Fruit fly (Drosophila melanogaster) whole organism, embryonic: ENCODE results near the gene meigo.

Experiments
- Abd-B ChIP-seq: fragments of 200-800 bp; sonication (Bioruptor generic); optimal IDR thresholded peaks from 2 replicates; lab custom pipeline; 2018; ENCODE audit warnings: missing biosample characterization, mild to moderate bottlenecking, missing genetic modification characterization, moderate library complexity
- Antp ChIP-seq: fragments of 200-800 bp; sonication (Bioruptor generic); optimal IDR thresholded peaks from 3 replicates; lab custom pipeline; 2016; ENCODE audit warnings: missing biosample characterization, missing genetic modification characterization
- Bgb ChIP-seq: fragments of 200-800 bp; sonication (Bioruptor generic); IDR thresholded peaks from 2 replicates; pipeline ENCODE4 v1.3.6; 2022; ENCODE audit warnings: missing biosample characterization, missing genetic modification characterization; ENCODE audit not compliant: partially characterized antibody
- CG1024 ChIP-seq: fragments of 200-800 bp; sonication (Bioruptor generic); IDR thresholded peaks from 2 replicates; pipeline ENCODE4 v1.3.6; 2022; ENCODE audit warnings: missing biosample characterization, missing genetic modification characterization
- CG10366 ChIP-seq: fragments of 200-800 bp; sonication (Bioruptor generic); IDR thresholded peaks from 2 replicates; pipeline ENCODE4 v1.3.6; 2022; ENCODE audit warnings: missing biosample characterization, missing genetic modification characterization
- CG11695 ChIP-seq: fragments of 200-800 bp; sonication (Bioruptor generic); IDR thresholded peaks from 3 replicates; pipeline ENCODE4 v1.3.6; 2022; ENCODE audit warnings: missing biosample characterization, missing genetic modification characterization
- CG11696 ChIP-seq: fragments of 200-800 bp; sonication (Bioruptor generic); IDR thresholded peaks from 2 replicates; pipeline ENCODE4 v1.3.6; 2022; ENCODE audit warnings: missing biosample characterization, missing genetic modification characterization
- CG12299 ChIP-seq: fragments of 200-800 bp; sonication (Bioruptor generic); optimal IDR thresholded peaks from 2 replicates; lab custom pipeline; 2018; ENCODE audit warnings: missing biosample characterization, mild to moderate bottlenecking, missing genetic modification characterization
- CG14050 ChIP-seq: fragments of 200-800 bp; sonication (Bioruptor generic); IDR thresholded peaks from 3 replicates; pipeline ENCODE4 v1.3.6; 2022; ENCODE audit warnings: missing biosample characterization, missing genetic modification characterization
- CG14441 ChIP-seq: fragments of 200-800 bp; sonication (Bioruptor generic); IDR thresholded peaks from 2 replicates; pipeline ENCODE4 v1.3.6; 2022; ENCODE audit warnings: missing biosample characterization, missing genetic modification characterization
- CG17186 ChIP-seq: fragments of 200-800 bp; sonication (Bioruptor generic); optimal IDR thresholded peaks from 3 replicates; lab custom pipeline; 2017; ENCODE audit warnings: missing biosample characterization, missing genetic modification reagents, missing genetic modification characterization
- CG17359 ChIP-seq: fragments of 200-800 bp; sonication (Bioruptor generic); optimal IDR thresholded peaks from 3 replicates; lab custom pipeline; 2018; ENCODE audit warnings: missing biosample characterization, mild to moderate bottlenecking, missing genetic modification characterization, moderate library complexity
- CG2129 ChIP-seq: fragments of 200-800 bp; sonication (Bioruptor generic); IDR thresholded peaks from 2 replicates; pipeline ENCODE4 v1.3.6; 2022; ENCODE audit warnings: missing biosample characterization, missing genetic modification characterization; ENCODE audit not compliant: partially characterized antibody
- CG2202 ChIP-seq: fragments of 200-800 bp; sonication (Bioruptor generic); optimal IDR thresholded peaks from 2 replicates; lab custom pipeline; 2018; ENCODE audit warnings: missing biosample characterization, mild to moderate bottlenecking, missing genetic modification characterization
- CG3065 ChIP-seq: fragments of 200-800 bp; sonication (Bioruptor generic); optimal IDR thresholded peaks from 2 replicates; lab custom pipeline; 2016; ENCODE audit warnings: missing biosample characterization, missing genetic modification characterization
- CG31388 ChIP-seq: fragments of 200-800 bp; sonication (Bioruptor generic); optimal IDR thresholded peaks from 2 replicates; lab custom pipeline; 2016; ENCODE audit warnings: missing biosample characterization, missing genetic modification characterization
- CG3163 ChIP-seq: fragments of 200-800 bp; sonication (Bioruptor generic); optimal IDR thresholded peaks from 3 replicates; lab custom pipeline; 2016; ENCODE audit warnings: missing biosample characterization, missing genetic modification characterization
- CG33557 ChIP-seq: fragments of 200-800 bp; sonication (Bioruptor generic); optimal IDR thresholded peaks from 2 replicates; lab custom pipeline; 2019; ENCODE audit warnings: missing biosample characterization, mild to moderate bottlenecking, missing genetic modification characterization, moderate library complexity
- CG3838 ChIP-seq: fragments of 200-800 bp; sonication (Bioruptor generic); optimal IDR thresholded peaks from 3 replicates; lab custom pipeline; 2016; ENCODE audit warnings: missing biosample characterization, missing genetic modification characterization
- CG4424 ChIP-seq: fragments of 200-800 bp; sonication (Bioruptor generic); optimal IDR thresholded peaks from 3 replicates; lab custom pipeline; 2016; ENCODE audit warnings: missing biosample characterization, missing genetic modification characterization
- CG6854 ChIP-seq: fragments of 200-800 bp; sonication (Bioruptor generic); optimal IDR thresholded peaks from 3 replicates; lab custom pipeline; 2017; ENCODE audit warnings: missing biosample characterization, mild to moderate bottlenecking, missing genetic modification characterization
- CG7839 ChIP-seq: fragments of 200-800 bp; sonication (Bioruptor generic); optimal IDR thresholded peaks from 3 replicates; lab custom pipeline; 2018; ENCODE audit warnings: missing biosample characterization, mild to moderate bottlenecking, missing genetic modification characterization, moderate library complexity
- CG8290 ChIP-seq, 3 experiments: fragments of 200-800 bp; sonication (Bioruptor generic); optimal IDR thresholded peaks; 2 replicates each; lab custom pipeline; 2016 to 2019; ENCODE audit warnings: missing biosample characterization in 3 of 3, missing genetic modification characterization in 3 of 3, mild to moderate bottlenecking in 2 of 3, moderate library complexity in 1 of 3
- CG8359 ChIP-seq: fragments of 200-800 bp; sonication (Bioruptor generic); optimal IDR thresholded peaks from 2 replicates; lab custom pipeline; 2017; ENCODE audit warnings: missing biosample characterization, mild to moderate bottlenecking, missing genetic modification characterization, borderline replicate concordance
- CG8765 ChIP-seq: fragments of 200-800 bp; sonication (Bioruptor generic); IDR thresholded peaks from 2 replicates; pipeline ENCODE4 v1.3.6; 2022; ENCODE audit warnings: missing biosample characterization, missing genetic modification characterization
- CG9437 ChIP-seq: fragments of 200-800 bp; sonication (Bioruptor generic); optimal IDR thresholded peaks from 2 replicates; lab custom pipeline; 2018; ENCODE audit warnings: missing biosample characterization, mild to moderate bottlenecking, missing genetic modification characterization
- CG9932 ChIP-seq: fragments of 200-800 bp; sonication (Bioruptor generic); IDR thresholded peaks from 2 replicates; pipeline ENCODE4 v1.3.6; 2022; ENCODE audit warnings: missing biosample characterization, missing genetic modification characterization
- Dfd ChIP-seq, 2 experiments: fragments of >200 bp; optimal IDR thresholded peaks; 2 replicates each; lab custom pipeline; 2017; ENCODE audit warnings: missing biosample characterization in 2 of 2, missing genetic modification characterization in 2 of 2
- Doc3 ChIP-seq: fragments of 200-800 bp; sonication (Bioruptor generic); IDR thresholded peaks from 3 replicates; pipeline ENCODE4 v1.3.6; 2022; ENCODE audit warnings: missing biosample characterization, missing genetic modification characterization; ENCODE audit not compliant: partially characterized antibody
- Dp ChIP-seq: fragments of 200-800 bp; sonication (Bioruptor generic); optimal IDR thresholded peaks from 2 replicates; lab custom pipeline; 2018; ENCODE audit warnings: missing biosample characterization, mild to moderate bottlenecking, missing genetic modification characterization, moderate library complexity
- Ets97D ChIP-seq: fragments of 200-800 bp; sonication (Bioruptor generic); optimal IDR thresholded peaks from 3 replicates; lab custom pipeline; 2016; ENCODE audit warnings: missing biosample characterization, missing genetic modification characterization
- Gug ChIP-seq: fragments of 200-800 bp; sonication (Bioruptor generic); IDR thresholded peaks from 4 replicates; pipeline ENCODE4 v1.3.6; 2022; ENCODE audit warnings: missing biosample characterization, missing genetic modification characterization
- Hmx ChIP-seq: fragments of 200-800 bp; sonication (Bioruptor generic); optimal IDR thresholded peaks from 2 replicates; lab custom pipeline; 2016; ENCODE audit warnings: missing biosample characterization, missing genetic modification characterization
- Mrtf ChIP-seq: fragments of 200-800 bp; sonication (Bioruptor generic); IDR thresholded peaks from 3 replicates; pipeline ENCODE4 v1.3.6; 2022; ENCODE audit warnings: missing biosample characterization, missing genetic modification characterization
- NC2β ChIP-seq: fragments of 200-800 bp; sonication (Bioruptor generic); optimal IDR thresholded peaks from 2 replicates; lab custom pipeline; 2016; ENCODE audit warnings: missing biosample characterization, missing genetic modification characterization
- NFAT ChIP-seq: fragments of 200-800 bp; sonication (Bioruptor generic); IDR thresholded peaks from 2 replicates; pipeline ENCODE4 v1.3.6; 2022; ENCODE audit warnings: missing biosample characterization, missing genetic modification characterization
- Rx ChIP-seq: fragments of 200-800 bp; sonication (Bioruptor generic); IDR thresholded peaks from 2 replicates; pipeline ENCODE4 v1.3.6; 2022; ENCODE audit warnings: missing biosample characterization, missing genetic modification characterization
- Sin3A ChIP-seq: fragments of >200 bp; optimal IDR thresholded peaks from 2 replicates; lab custom pipeline; 2018
- Xrp1 ChIP-seq: fragments of 200-800 bp; sonication (Bioruptor generic); IDR thresholded peaks from 2 replicates; pipeline ENCODE4 v1.3.6; 2022; ENCODE audit warnings: missing biosample characterization, missing genetic modification characterization
- YL-1 ChIP-seq: fragments of 200-800 bp; sonication (Bioruptor generic); optimal IDR thresholded peaks from 3 replicates; lab custom pipeline; 2017; ENCODE audit warnings: missing biosample characterization, mild to moderate bottlenecking, missing genetic modification characterization
- al ChIP-seq: fragments of 200-800 bp; sonication (Bioruptor generic); IDR thresholded peaks from 2 replicates; pipeline ENCODE4 v1.3.6; 2022; ENCODE audit warnings: missing biosample characterization, missing genetic modification characterization
- crc ChIP-seq: fragments of 200-800 bp; sonication (Bioruptor generic); optimal IDR thresholded peaks from 2 replicates; lab custom pipeline; 2016; ENCODE audit warnings: missing biosample characterization, missing genetic modification characterization
- fru ChIP-seq: fragments of >200 bp; optimal IDR thresholded peaks from 2 replicates; lab custom pipeline; 2017
- fu2 ChIP-seq: fragments of 200-800 bp; sonication (Bioruptor generic); optimal IDR thresholded peaks from 2 replicates; lab custom pipeline; 2016; ENCODE audit warnings: missing biosample characterization, missing genetic modification characterization
- luna ChIP-seq: fragments of 200-800 bp; sonication (Bioruptor generic); optimal IDR thresholded peaks from 2 replicates; lab custom pipeline; 2016; ENCODE audit warnings: missing biosample characterization, missing genetic modification characterization
- phol ChIP-seq: fragments of 200-800 bp; sonication (Bioruptor generic); optimal IDR thresholded peaks from 3 replicates; lab custom pipeline; 2018; ENCODE audit warnings: missing biosample characterization, mild to moderate bottlenecking, missing genetic modification characterization, moderate library complexity
- sc ChIP-seq, 3 experiments: fragments of >200 bp in 2 of 3; fragments of 200-800 bp in 1 of 3; sonication (Bioruptor generic) in 1 of 3; optimal IDR thresholded peaks; 2 replicates in 2 of 3; 3 replicates in 1 of 3; lab custom pipeline; 2017; ENCODE audit warnings: mild to moderate bottlenecking in 1 of 3, missing biosample characterization in 1 of 3, missing genetic modification characterization in 1 of 3, missing genetic modification reagents in 1 of 3
- trem ChIP-seq: fragments of 200-800 bp; optimal IDR thresholded peaks from 3 replicates; lab custom pipeline; 2019; ENCODE audit warnings: missing biosample characterization, mild to moderate bottlenecking, missing genetic modification characterization, moderate library complexity
- wek ChIP-seq: fragments of 200-800 bp; sonication (Bioruptor generic); optimal IDR thresholded peaks from 3 replicates; lab custom pipeline; 2018; ENCODE audit warnings: missing biosample characterization, mild to moderate bottlenecking, missing genetic modification characterization, moderate library complexity

The meigo gene

dm6 chr3R:21112742-21113465 is 25.2 kb upstream of the meigo start (continued):
- TF ChIP-seq CG2129 (GFP tag; lab: Robert Waterston, UW): no peak
- peak; percentile 86 for TF ChIP-seq fu2 (GFP tag; lab: Kevin White, UChicago)
- TF ChIP-seq Mrtf (GFP tag; lab: Robert Waterston, UW): peak; percentile 82
- TF ChIP-seq Dp (GFP tag; lab: Kevin White, UChicago): no peak
- TF ChIP-seq Rx: peak; percentile 76
- peak; percentile 15 for TF ChIP-seq CG4424 (GFP tag; lab: Kevin White, UChicago)
- no peak for TF ChIP-seq sc (optimal IDR thresholded peaks at IDR 0.05; lab: Kevin White, UChicago)
- TF ChIP-seq sc (GFP tag; optimal IDR thresholded peaks at IDR 0.05; lab: Kevin White, UChicago): peak; percentile 72
- TF ChIP-seq CG2202: peak; percentile 70
- peak; percentile 68 for TF ChIP-seq Ets97D (GFP tag; lab: Kevin White, UChicago)
- TF ChIP-seq Bgb (GFP tag; lab: Robert Waterston, UW): no peak
- TF ChIP-seq Hmx (GFP tag; lab: Kevin White, UChicago): peak; percentile 59
- TF ChIP-seq Antp (GFP tag; lab: Kevin White, UChicago): peak; percentile 88
- peak; percentile 85 for TF ChIP-seq CG14441 (GFP tag; lab: Robert Waterston, UW)
- peak; percentile 86 for TF ChIP-seq CG10366 (GFP tag; lab: Robert Waterston, UW)
- TF ChIP-seq CG9932 (GFP tag; lab: Robert Waterston, UW): peak; percentile 80
- TF ChIP-seq CG17186 (GFP tag; lab: Kevin White, UChicago): peak; percentile 58
- peak; percentile 67 for TF ChIP-seq CG8290 (GFP tag; optimal IDR thresholded peaks at IDR 0.05; lab: Kevin White, UChicago)
- TF ChIP-seq CG8290 (tag; optimal IDR thresholded peaks at IDR 0.05; lab: Kevin White, UChicago): peak in 1 of 2 experiments; percentile 92
- peak; percentile 79 for TF ChIP-seq phol
- TF ChIP-seq CG8765 (GFP tag; lab: Robert Waterston, UW): 0 out of 2 replicates have a peak, but pooled peaks have one; percentile 47
- TF ChIP-seq CG31388 (GFP tag; lab: Kevin White, UChicago): peak; percentile 22
- peak; percentile 89 for TF ChIP-seq CG17359 (tag; lab: Kevin White, UChicago)
- TF ChIP-seq CG33557: peak; percentile 40
- TF ChIP-seq NFAT: peak; percentile 76
- peak; percentile 91 for TF ChIP-seq Xrp1 (GFP tag; lab: Robert Waterston, UW)
- TF ChIP-seq NC2β (GFP tag; lab: Kevin White, UChicago): peak; percentile 89
- peak; percentile 76 for TF ChIP-seq CG9437 (GFP tag; lab: Kevin White, UChicago)
- TF ChIP-seq YL-1 (GFP tag; lab: Kevin White, UChicago): peak; percentile 45
- peak; percentile 57 for TF ChIP-seq CG8359 (GFP tag; lab: Kevin White, UChicago)
- peak; percentile 86 for TF ChIP-seq wek
- TF ChIP-seq al: peak; percentile 73
- TF ChIP-seq Dfd (GFP tag; optimal IDR thresholded peaks at IDR 0.05; lab: Kevin White, UChicago): no peak
- TF ChIP-seq CG3838: peak; percentile 81
- TF ChIP-seq trem (tag; lab: Kevin White, UChicago): peak; percentile 86
- no peak for TF ChIP-seq Doc3 (GFP tag; lab: Robert Waterston, UW)
- peak; percentile 72; the same call in 3 of the 4 replicates for TF ChIP-seq Gug (GFP tag; lab: Robert Waterston, UW)
- no peak for TF ChIP-seq fru (lab: Kevin White, UChicago)
- TF ChIP-seq CG14050 (GFP tag; lab: Robert Waterston, UW): peak; percentile 74
- TF ChIP-seq Abd-B (GFP tag; lab: Kevin White, UChicago): peak; percentile 73
- TF ChIP-seq Sin3A (lab: Kevin White, UChicago): no peak
- peak; percentile 79 for TF ChIP-seq CG6854 (GFP tag; lab: Kevin White, UChicago)
- TF ChIP-seq CG3065 (GFP tag; lab: Kevin White, UChicago): peak; percentile 78
- TF ChIP-seq crc (GFP tag; lab: Kevin White, UChicago): peak; percentile 83
- peak; percentile 80 for TF ChIP-seq luna (GFP tag; lab: Kevin White, UChicago)
- TF ChIP-seq CG11696 (GFP tag; lab: Robert Waterston, UW): peak; percentile 56
- peak; percentile 91 for TF ChIP-seq CG11695 (GFP tag; lab: Robert Waterston, UW)
- peak; percentile 89 for TF ChIP-seq CG7839 (tag; lab: Kevin White, UChicago)
- peak; percentile 78 for TF ChIP-seq CG12299 (tag; lab: Kevin White, UChicago)
- peak; percentile 74 for TF ChIP-seq CG1024 (GFP tag; lab: Robert Waterston, UW)
- TF ChIP-seq CG3163: peak; percentile 81
